Fruit fly (Drosophila melanogaster) whole organism, embryonic: ENCODE results near the gene CG10638.

Experiments used
- ATbp ChIP-seq: fragments of 200-800 bp; sonication (Bioruptor generic); optimal IDR thresholded peaks from 2 replicates; lab custom pipeline; 2017; ENCODE audit warnings: missing biosample characterization, mild to moderate bottlenecking, missing genetic modification characterization, missing genetic modification reagents
- Aef1 ChIP-seq: fragments of 200-800 bp; sonication (Bioruptor generic); IDR thresholded peaks from 3 replicates; pipeline ENCODE4 v1.3.6; 2022; ENCODE audit warnings: missing biosample characterization, missing genetic modification characterization
- Atf3 ChIP-seq: fragments of 200-800 bp; sonication (Bioruptor generic); optimal IDR thresholded peaks from 3 replicates; lab custom pipeline; 2016; ENCODE audit warnings: missing biosample characterization, missing genetic modification characterization
- B-H2 ChIP-seq: fragments of 200-800 bp; sonication (Bioruptor generic); optimal IDR thresholded peaks from 2 replicates; lab custom pipeline; 2018; ENCODE audit warnings: missing biosample characterization, mild to moderate bottlenecking, missing genetic modification characterization
- Bteb2 ChIP-seq: fragments of 200-800 bp; sonication (Bioruptor generic); optimal IDR thresholded peaks from 2 replicates; lab custom pipeline; 2016; ENCODE audit warnings: missing biosample characterization, missing genetic modification characterization
- CG10209 ChIP-seq: fragments of 200-800 bp; sonication (Bioruptor generic); optimal IDR thresholded peaks from 3 replicates; lab custom pipeline; 2017; ENCODE audit warnings: missing biosample characterization, mild to moderate bottlenecking, missing genetic modification characterization, missing genetic modification reagents
- CG11560 ChIP-seq: fragments of 200-800 bp; sonication (Bioruptor generic); IDR thresholded peaks from 3 replicates; pipeline ENCODE4 v1.3.6; 2022; ENCODE audit warnings: missing biosample characterization, missing genetic modification characterization
- CG12236 ChIP-seq: fragments of 200-800 bp; sonication (Bioruptor generic); optimal IDR thresholded peaks from 2 replicates; lab custom pipeline; 2016; ENCODE audit warnings: missing biosample characterization, missing genetic modification characterization
- CG12942 ChIP-seq: fragments of 200-800 bp; sonication (Bioruptor generic); optimal IDR thresholded peaks from 3 replicates; lab custom pipeline; 2016; ENCODE audit warnings: missing biosample characterization, missing genetic modification characterization
- CG15073 ChIP-seq: fragments of 200-800 bp; sonication (Bioruptor generic); optimal IDR thresholded peaks from 2 replicates; lab custom pipeline; 2016; ENCODE audit warnings: missing biosample characterization, missing genetic modification characterization
- CG16815 ChIP-seq: fragments of 200-800 bp; sonication (Bioruptor generic); optimal IDR thresholded peaks from 3 replicates; lab custom pipeline; 2017; ENCODE audit warnings: missing biosample characterization, mild to moderate bottlenecking, missing genetic modification characterization
- CG17361 ChIP-seq: fragments of 200-800 bp; sonication (Bioruptor generic); IDR thresholded peaks from 3 replicates; pipeline ENCODE4 v1.3.6; 2022; ENCODE audit warnings: missing biosample characterization, missing genetic modification characterization
- CG2678 ChIP-seq: fragments of 200-800 bp; sonication (Bioruptor generic); optimal IDR thresholded peaks from 3 replicates; lab custom pipeline; 2019; ENCODE audit warnings: missing biosample characterization, mild to moderate bottlenecking, missing genetic modification characterization, moderate library complexity
- CG30431 ChIP-seq: fragments of 200-800 bp; sonication (Bioruptor generic); optimal IDR thresholded peaks from 2 replicates; lab custom pipeline; 2017; ENCODE audit warnings: missing biosample characterization, missing genetic modification characterization
- CG32767 ChIP-seq: fragments of 200-800 bp; sonication (Bioruptor generic); IDR thresholded peaks from 2 replicates; pipeline ENCODE4 v1.3.6; 2022; ENCODE audit warnings: missing biosample characterization, missing genetic modification characterization
- CG32772 ChIP-seq: fragments of 200-800 bp; sonication (Bioruptor generic); IDR thresholded peaks from 2 replicates; pipeline ENCODE4 v1.3.6; 2022; ENCODE audit warnings: missing biosample characterization, missing genetic modification characterization
- CG33213 ChIP-seq: fragments of 200-800 bp; sonication (Bioruptor generic); optimal IDR thresholded peaks from 3 replicates; lab custom pipeline; 2016; ENCODE audit warnings: missing biosample characterization, missing genetic modification characterization
- CG4360 ChIP-seq: fragments of 200-800 bp; sonication (Bioruptor generic); IDR thresholded peaks from 2 replicates; pipeline ENCODE4 v1.3.6; 2022; ENCODE audit warnings: missing biosample characterization, missing genetic modification characterization
- CG43689 ChIP-seq: fragments of 200-800 bp; sonication (Bioruptor generic); IDR thresholded peaks from 2 replicates; pipeline ENCODE4 v1.3.6; 2022; ENCODE audit warnings: missing biosample characterization, missing genetic modification characterization
- CG6654 ChIP-seq: fragments of 200-800 bp; sonication (Bioruptor generic); optimal IDR thresholded peaks from 2 replicates; lab custom pipeline; 2017; ENCODE audit warnings: missing biosample characterization, mild to moderate bottlenecking, missing genetic modification characterization
- CG6791 ChIP-seq: fragments of 200-800 bp; sonication (Bioruptor generic); IDR thresholded peaks from 3 replicates; pipeline ENCODE4 v1.3.6; 2022; ENCODE audit warnings: missing biosample characterization, missing genetic modification characterization; ENCODE audit not compliant: partially characterized antibody
- CG7839 ChIP-seq: fragments of 200-800 bp; sonication (Bioruptor generic); optimal IDR thresholded peaks from 3 replicates; lab custom pipeline; 2018; ENCODE audit warnings: missing biosample characterization, mild to moderate bottlenecking, missing genetic modification characterization, moderate library complexity
- CG9727 ChIP-seq: fragments of 200-800 bp; sonication (Bioruptor generic); optimal IDR thresholded peaks from 3 replicates; lab custom pipeline; 2017; ENCODE audit warnings: missing biosample characterization, mild to moderate bottlenecking, missing genetic modification characterization
- CG9817 ChIP-seq: fragments of 200-800 bp; sonication (Bioruptor generic); optimal IDR thresholded peaks from 2 replicates; lab custom pipeline; 2018; ENCODE audit warnings: missing biosample characterization, mild to moderate bottlenecking, missing genetic modification characterization, moderate library complexity
- CHES-1-like ChIP-seq: fragments of 200-800 bp; sonication (Bioruptor generic); optimal IDR thresholded peaks from 2 replicates; lab custom pipeline; 2016; ENCODE audit warnings: missing biosample characterization, missing genetic modification characterization
- CTCF ChIP-seq: fragments of 200-800 bp; sonication (Bioruptor generic); optimal IDR thresholded peaks from 2 replicates; lab custom pipeline; 2017; ENCODE audit warnings: missing biosample characterization, mild to moderate bottlenecking, missing genetic modification characterization, moderate library complexity
- Elba2 ChIP-seq: fragments of 200-800 bp; sonication (Bioruptor generic); optimal IDR thresholded peaks from 3 replicates; lab custom pipeline; 2016; ENCODE audit warnings: missing biosample characterization, missing genetic modification characterization
- HLH4C ChIP-seq: fragments of 200-800 bp; sonication (Bioruptor generic); IDR thresholded peaks from 3 replicates; pipeline ENCODE4 v1.3.6; 2022; ENCODE audit warnings: missing biosample characterization, missing genetic modification characterization; ENCODE audit not compliant: partially characterized antibody
- HLHmδ ChIP-seq: fragments of 200-800 bp; sonication (Bioruptor generic); optimal IDR thresholded peaks from 2 replicates; lab custom pipeline; 2018; ENCODE audit warnings: missing biosample characterization, mild to moderate bottlenecking, missing genetic modification characterization, moderate library complexity
- Hey ChIP-seq: fragments of 200-800 bp; sonication (Bioruptor generic); optimal IDR thresholded peaks from 3 replicates; lab custom pipeline; 2018; ENCODE audit warnings: missing biosample characterization, mild to moderate bottlenecking, missing genetic modification characterization
- HmgD ChIP-seq: fragments of 200-800 bp; sonication (Bioruptor generic); optimal IDR thresholded peaks from 3 replicates; lab custom pipeline; 2016; ENCODE audit warnings: missing biosample characterization, missing genetic modification characterization
- Hr78 ChIP-seq, 2 experiments: fragments of 200-800 bp in 1 of 2; fragments of >200 bp in 1 of 2; sonication (Bioruptor generic) in 1 of 2; optimal IDR thresholded peaks; 2 replicates each; lab custom pipeline; 2017 to 2019; ENCODE audit warnings: missing biosample characterization in 2 of 2, missing genetic modification characterization in 2 of 2, mild to moderate bottlenecking in 1 of 2, moderate library complexity in 1 of 2
- Nf-YC ChIP-seq: fragments of 200-800 bp; optimal IDR thresholded peaks from 3 replicates; lab custom pipeline; 2019; ENCODE audit warnings: missing biosample characterization, mild to moderate bottlenecking, missing genetic modification characterization, moderate library complexity
- Oli ChIP-seq: fragments of 200-800 bp; sonication (Bioruptor generic); optimal IDR thresholded peaks from 2 replicates; lab custom pipeline; 2018; ENCODE audit warnings: missing biosample characterization, mild to moderate bottlenecking, missing genetic modification characterization, moderate library complexity
- Optix ChIP-seq: fragments of 200-800 bp; sonication (Bioruptor generic); IDR thresholded peaks from 3 replicates; pipeline ENCODE4 v1.3.6; 2022; ENCODE audit warnings: missing biosample characterization, missing genetic modification characterization
- Scr ChIP-seq: fragments of 200-800 bp; sonication (Bioruptor generic); IDR thresholded peaks from 2 replicates; pipeline ENCODE4 v1.3.6; 2022; ENCODE audit warnings: missing biosample characterization, missing genetic modification characterization; ENCODE audit not compliant: partially characterized antibody
- Xbp1 ChIP-seq: fragments of 200-800 bp; sonication (Bioruptor generic); optimal IDR thresholded peaks from 3 replicates; lab custom pipeline; 2016; ENCODE audit warnings: missing biosample characterization, mild to moderate bottlenecking, missing genetic modification characterization
- Xrp1 ChIP-seq: fragments of 200-800 bp; sonication (Bioruptor generic); IDR thresholded peaks from 2 replicates; pipeline ENCODE4 v1.3.6; 2022; ENCODE audit warnings: missing biosample characterization, missing genetic modification characterization
- bigmax ChIP-seq: fragments of 200-800 bp; sonication (Bioruptor generic); optimal IDR thresholded peaks from 2 replicates; lab custom pipeline; 2018; ENCODE audit warnings: missing biosample characterization, mild to moderate bottlenecking, missing genetic modification characterization
- chif ChIP-seq, 2 experiments: fragments of 200-800 bp; sonication (Bioruptor generic); optimal IDR thresholded peaks; 3 replicates each; lab custom pipeline; 2016; ENCODE audit warnings: missing biosample characterization in 2 of 2, missing genetic modification characterization in 2 of 2
- gce ChIP-seq: fragments of 200-800 bp; sonication (Bioruptor generic); IDR thresholded peaks from 3 replicates; pipeline ENCODE4 v1.3.6; 2022; ENCODE audit warnings: missing biosample characterization, missing genetic modification characterization
- jing ChIP-seq: fragments of 200-800 bp; sonication (Bioruptor generic); optimal IDR thresholded peaks from 2 replicates; lab custom pipeline; 2018; ENCODE audit warnings: missing biosample characterization, mild to moderate bottlenecking, missing genetic modification characterization
- mirr ChIP-seq: fragments of 200-800 bp; sonication (Bioruptor generic); optimal IDR thresholded peaks from 3 replicates; lab custom pipeline; 2018; ENCODE audit warnings: missing biosample characterization, mild to moderate bottlenecking, missing genetic modification characterization
- pan ChIP-seq, 4 experiments: fragments of >200 bp in 3 of 4; fragments of 200-800 bp in 1 of 4; sonication (Bioruptor generic) in 1 of 4; optimal IDR thresholded peaks in 3 of 4; IDR thresholded peaks in 1 of 4; 2 replicates each; pipeline versions ENCODE4 v1.3.6 to Lab custom; 2017 to 2022; ENCODE audit warnings: missing biosample characterization in 2 of 4, missing genetic modification characterization in 2 of 4, mixed read lengths in 1 of 4
- pho ChIP-seq: fragments of 200-800 bp; sonication (Bioruptor generic); optimal IDR thresholded peaks from 2 replicates; lab custom pipeline; 2016; ENCODE audit warnings: missing biosample characterization, missing genetic modification characterization
- slbo ChIP-seq: fragments of 200-800 bp; sonication (Bioruptor generic); IDR thresholded peaks from 2 replicates; pipeline ENCODE4 v1.3.6; 2022; ENCODE audit warnings: missing biosample characterization, missing genetic modification characterization
- stc ChIP-seq: fragments of 200-800 bp; sonication (Bioruptor generic); IDR thresholded peaks from 2 replicates; pipeline ENCODE4 v1.3.6; 2022; ENCODE audit warnings: missing biosample characterization, missing genetic modification characterization
- twi ChIP-seq: fragments of 200-800 bp; optimal IDR thresholded peaks from 2 replicates; lab custom pipeline; 2019; ENCODE audit warnings: missing biosample characterization, mild to moderate bottlenecking, missing genetic modification characterization, moderate library complexity
- vnd ChIP-seq: fragments of 200-800 bp; sonication (Bioruptor generic); IDR thresholded peaks from 3 replicates; pipeline ENCODE4 v1.3.6; 2022; ENCODE audit warnings: missing biosample characterization, missing genetic modification characterization; ENCODE audit not compliant: partially characterized antibody
- zfh1 ChIP-seq: fragments of 200-800 bp; sonication (Bioruptor generic); IDR thresholded peaks from 3 replicates; pipeline ENCODE4 v1.3.6; 2022; ENCODE audit warnings: missing biosample characterization, missing genetic modification characterization
- zfh2 ChIP-seq: fragments of 200-800 bp; sonication (Bioruptor generic); optimal IDR thresholded peaks from 2 replicates; lab custom pipeline; 2016; ENCODE audit warnings: missing biosample characterization, missing genetic modification characterization

The CG10638 gene

DNA sequence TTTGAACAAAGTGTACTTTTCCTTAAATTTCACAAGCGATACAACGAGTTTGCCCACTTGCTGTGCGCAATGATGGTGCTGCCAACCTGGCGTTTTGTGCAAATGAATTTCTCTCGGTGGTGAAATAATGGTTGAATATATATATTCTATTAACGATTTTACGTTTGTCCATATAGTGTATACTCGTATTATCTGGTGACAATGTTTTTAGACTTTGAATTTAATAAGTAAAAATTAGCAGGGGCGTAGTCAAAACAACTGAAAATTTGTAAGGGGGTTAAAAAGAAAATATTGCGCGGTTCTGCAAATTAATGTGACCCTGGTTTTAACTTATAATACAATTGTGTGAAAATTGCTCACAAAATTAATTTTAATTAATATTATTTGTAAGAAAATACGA lies 22.8 kb upstream of the CG10638 start, which contains the start of the genes ver and Gcn5 (continued):
- TF ChIP-seq twi (tag; lab: Kevin White, UChicago), result peak; percentile 73
- TF ChIP-seq Elba2, result peak; percentile 21
- peak; percentile 78; the same call in 2 of the 3 replicates for TF ChIP-seq CG11560 (tag; lab: Robert Waterston, UW)
- peak; percentile 65 for TF ChIP-seq Atf3 (GFP tag; lab: Kevin White, UChicago)
- TF ChIP-seq CG16815 (GFP tag; lab: Kevin White, UChicago), result peak; percentile 89
- peak; percentile 86 for TF ChIP-seq B-H2 (GFP tag; lab: Kevin White, UChicago)
- TF ChIP-seq pho (GFP tag; lab: Kevin White, UChicago), result peak; percentile 88
- peak; percentile 94 for TF ChIP-seq Xbp1 (GFP tag; lab: Kevin White, UChicago)
- TF ChIP-seq CG30431 (GFP tag; lab: Kevin White, UChicago), result peak; percentile 86
- TF ChIP-seq CHES-1-like (GFP tag; lab: Kevin White, UChicago), result peak; percentile 64
- TF ChIP-seq vnd (GFP tag; lab: Robert Waterston, UW), result no peak
- TF ChIP-seq CG6791 (GFP tag; lab: Robert Waterston, UW), result no peak
- peak; percentile 18 for TF ChIP-seq CG12236 (GFP tag; lab: Kevin White, UChicago)
- peak; percentile 65; the same call in 1 of the 2 replicates for TF ChIP-seq CG43689
- no peak for TF ChIP-seq Scr (GFP tag; lab: Robert Waterston, UW)
- TF ChIP-seq bigmax (GFP tag; lab: Kevin White, UChicago), result peak; percentile 71
- peak; percentile 90 for TF ChIP-seq Oli (tag; lab: Kevin White, UChicago)
- peak; percentile 88 for TF ChIP-seq CG9817 (tag; lab: Kevin White, UChicago)
- peak; percentile 95 for TF ChIP-seq zfh1 (GFP tag; lab: Robert Waterston, UW)
- peak; percentile 81 for TF ChIP-seq jing (GFP tag; lab: Kevin White, UChicago)
- no peak for TF ChIP-seq Hr78 (GFP tag; optimal IDR thresholded peaks at IDR 0.05; lab: Kevin White, UChicago)
- peak; percentile 95 for TF ChIP-seq CG2678
- peak; percentile 95 for TF ChIP-seq CG17361 (GFP tag; lab: Robert Waterston, UW)
- TF ChIP-seq Xrp1 (GFP tag; lab: Robert Waterston, UW), result peak; percentile 95
- TF ChIP-seq CG15073 (GFP tag; lab: Kevin White, UChicago), result peak; percentile 20
- peak; percentile 95 for TF ChIP-seq CG10209 (GFP tag; lab: Kevin White, UChicago)
- peak; percentile 75 for TF ChIP-seq Nf-YC
- peak; percentile 95 for TF ChIP-seq slbo (GFP tag; lab: Robert Waterston, UW)
- peak; percentile 87 for TF ChIP-seq Optix
- TF ChIP-seq ATbp, result peak; percentile 85
- TF ChIP-seq Hey (tag; lab: Kevin White, UChicago), result peak; percentile 33
- TF ChIP-seq CG7839 (tag; lab: Kevin White, UChicago), result peak; percentile 93
- no peak for TF ChIP-seq HLHmδ
- TF ChIP-seq CG32772 (GFP tag; lab: Robert Waterston, UW), result peak; percentile 93
- peak; percentile 85 for TF ChIP-seq Bteb2 (GFP tag; lab: Kevin White, UChicago)
- peak; percentile 94 for TF ChIP-seq CG9727 (GFP tag; lab: Kevin White, UChicago)
- no peak for TF ChIP-seq HmgD (GFP tag; lab: Kevin White, UChicago)
- peak; percentile 90 for TF ChIP-seq CG32767 (GFP tag; lab: Robert Waterston, UW)
- peak; percentile 94 for TF ChIP-seq Aef1
- TF ChIP-seq HLH4C (GFP tag; lab: Robert Waterston, UW), result no peak
- peak; percentile 68 for TF ChIP-seq CTCF (GFP tag; lab: Kevin White, UChicago)
- peak; percentile 74 to 88 for TF ChIP-seq chif (GFP tag; optimal IDR thresholded peaks at IDR 0.05; lab: Kevin White, UChicago)
- TF ChIP-seq pan (optimal IDR thresholded peaks at IDR 0.05; lab: Kevin White, UChicago), result no peak
- peak in 1 of 2 experiments; percentile 95 for TF ChIP-seq pan (GFP tag; optimal IDR thresholded peaks at IDR 0.05 in 1 of 2, IDR thresholded peaks at IDR 0.05 in 1 of 2)
- TF ChIP-seq stc (GFP tag; lab: Robert Waterston, UW), result peak; percentile 93
- TF ChIP-seq CG12942, result peak; percentile 86
- peak; percentile 90 for TF ChIP-seq gce (GFP tag; lab: Robert Waterston, UW)
- peak; percentile 63 for TF ChIP-seq CG4360
- TF ChIP-seq CG33213 (GFP tag; lab: Kevin White, UChicago), result peak; percentile 68
- peak; percentile 93 for TF ChIP-seq zfh2 (GFP tag; lab: Kevin White, UChicago)
- TF ChIP-seq mirr (GFP tag; lab: Kevin White, UChicago), result peak; percentile 77
- TF ChIP-seq CG6654 (GFP tag; lab: Kevin White, UChicago), result peak; percentile 75
